Worm (Caenorhabditis elegans) whole organism, mixed stage, embryonic: Measurements from ENCODE around the gene slo-1.

ENCODE experiments used
- M03D4.4 ChIP-seq: sonication (generic microtip); optimal IDR thresholded peaks from 2 replicates; lab custom pipeline; 2017; ENCODE audit warnings: mild to moderate bottlenecking, missing genetic modification characterization, missing compliant biosample characterization
- bed-3 ChIP-seq: fragments of 200-800 bp; sonication (Bioruptor generic); optimal IDR thresholded peaks from 3 replicates; lab custom pipeline; 2018; ENCODE audit warnings: mild to moderate bottlenecking, missing genetic modification characterization, moderate library complexity, missing compliant biosample characterization
- blmp-1 ChIP-seq: fragments of 150-350 bp; optimal IDR thresholded peaks from 2 replicates; lab custom pipeline; 2014; ENCODE audit warnings: missing biosample characterization, missing genetic modification characterization
- ceh-39 ChIP-seq: fragments of 150-350 bp; optimal IDR thresholded peaks from 2 replicates; lab custom pipeline; 2014; ENCODE audit warnings: missing biosample characterization, missing genetic modification characterization
- ceh-43 ChIP-seq: fragments of 200-800 bp; sonication (Bioruptor generic); optimal IDR thresholded peaks from 2 replicates; lab custom pipeline; 2018; ENCODE audit warnings: mild to moderate bottlenecking, missing genetic modification characterization, moderate library complexity, missing compliant biosample characterization
- ceh-83 ChIP-seq: fragments of 200-800 bp; sonication (Bioruptor generic); optimal IDR thresholded peaks from 2 replicates; lab custom pipeline; 2018; ENCODE audit warnings: mild to moderate bottlenecking, missing genetic modification characterization, missing compliant biosample characterization
- ces-1 ChIP-seq: fragments of 150-350 bp; optimal IDR thresholded peaks from 2 replicates; lab custom pipeline; 2014; ENCODE audit warnings: missing biosample characterization, missing genetic modification reagents, missing genetic modification characterization
- cnd-1 ChIP-seq: fragments of 200-800 bp; sonication (Bioruptor generic); optimal IDR thresholded peaks from 2 replicates; lab custom pipeline; 2018; ENCODE audit warnings: mild to moderate bottlenecking, missing genetic modification characterization, missing compliant biosample characterization
- drap-1 ChIP-seq: fragments of 200-800 bp; sonication (Bioruptor generic); optimal IDR thresholded peaks from 3 replicates; lab custom pipeline; 2018; ENCODE audit warnings: mild to moderate bottlenecking, missing genetic modification characterization, missing compliant biosample characterization
- elt-1 ChIP-seq: sonication (generic microtip); optimal IDR thresholded peaks from 2 replicates; lab custom pipeline; 2017; ENCODE audit warnings: missing genetic modification characterization, mild to moderate bottlenecking, missing compliant biosample characterization, antibody characterized with exemption, moderate library complexity, borderline replicate concordance; ENCODE audit not compliant: insufficient read depth
- elt-3 ChIP-seq: fragments of 150-350 bp; optimal IDR thresholded peaks from 2 replicates; lab custom pipeline; 2014; ENCODE audit warnings: missing biosample characterization, missing genetic modification characterization
- flh-1 ChIP-seq: fragments of 200-800 bp; sonication (Bioruptor generic); optimal IDR thresholded peaks from 2 replicates; lab custom pipeline; 2018; ENCODE audit warnings: mild to moderate bottlenecking, missing genetic modification characterization, moderate library complexity, missing compliant biosample characterization
- ham-2 ChIP-seq: fragments of 200-800 bp; sonication (Bioruptor generic); optimal IDR thresholded peaks from 2 replicates; lab custom pipeline; 2018; ENCODE audit warnings: mild to moderate bottlenecking, missing genetic modification characterization, missing compliant biosample characterization
- hlh-1 ChIP-seq: fragments of 150-350 bp; optimal IDR thresholded peaks from 2 replicates; lab custom pipeline; 2014; ENCODE audit warnings: missing biosample characterization, missing genetic modification reagents, missing genetic modification characterization
- lin-13 ChIP-seq: fragments of 150-350 bp; optimal IDR thresholded peaks from 2 replicates; lab custom pipeline; 2014; ENCODE audit warnings: missing biosample characterization, missing genetic modification characterization
- lin-32 ChIP-seq: fragments of 200-800 bp; sonication (Bioruptor generic); optimal IDR thresholded peaks from 2 replicates; lab custom pipeline; 2018; ENCODE audit warnings: mild to moderate bottlenecking, missing genetic modification characterization, missing compliant biosample characterization
- lsy-2 ChIP-seq: fragments of 150-350 bp; optimal IDR thresholded peaks from 2 replicates; lab custom pipeline; 2014; ENCODE audit warnings: missing biosample characterization, missing genetic modification characterization
- mab-5 ChIP-seq: fragments of 150-350 bp; optimal IDR thresholded peaks from 2 replicates; lab custom pipeline; 2014; ENCODE audit warnings: missing biosample characterization, missing genetic modification characterization
- mep-1 ChIP-seq: fragments of 150-350 bp; optimal IDR thresholded peaks from 2 replicates; lab custom pipeline; 2017; ENCODE audit warnings: missing biosample characterization, missing genetic modification reagents, missing genetic modification characterization, inconsistent platforms
- nhr-12 ChIP-seq: fragments of 150-350 bp; optimal IDR thresholded peaks from 2 replicates; lab custom pipeline; 2014; ENCODE audit warnings: missing biosample characterization, missing genetic modification characterization
- nhr-237 ChIP-seq: fragments of 150-350 bp; optimal IDR thresholded peaks from 2 replicates; lab custom pipeline; 2014; ENCODE audit warnings: missing biosample characterization, missing genetic modification characterization
- nhr-28 ChIP-seq: fragments of 150-350 bp; optimal IDR thresholded peaks from 2 replicates; lab custom pipeline; 2014; ENCODE audit warnings: missing biosample characterization, missing genetic modification characterization
- nhr-76 ChIP-seq: sonication (generic microtip); optimal IDR thresholded peaks from 2 replicates; lab custom pipeline; 2017; ENCODE audit warnings: missing biosample characterization, missing genetic modification characterization
- pha-4 ChIP-seq: fragments of 150-350 bp; optimal IDR thresholded peaks from 2 replicates; lab custom pipeline; 2018; ENCODE audit warnings: missing biosample characterization, missing genetic modification reagents, missing genetic modification characterization
- sem-2 ChIP-seq: fragments of 200-800 bp; sonication (Bioruptor generic); optimal IDR thresholded peaks from 2 replicates; lab custom pipeline; 2018; ENCODE audit warnings: mild to moderate bottlenecking, missing genetic modification characterization, missing compliant biosample characterization
- snpc-4 ChIP-seq: fragments of 150-350 bp; optimal IDR thresholded peaks from 2 replicates; lab custom pipeline; 2014; ENCODE audit warnings: missing biosample characterization, missing genetic modification characterization
- sptf-1 ChIP-seq: sonication (generic microtip); optimal IDR thresholded peaks from 2 replicates; lab custom pipeline; 2017; ENCODE audit warnings: mild to moderate bottlenecking, missing genetic modification characterization, moderate library complexity, missing compliant biosample characterization
- tbx-8 ChIP-seq: fragments of 200-800 bp; sonication (Bioruptor generic); optimal IDR thresholded peaks from 2 replicates; lab custom pipeline; 2018; ENCODE audit warnings: mild to moderate bottlenecking, missing genetic modification characterization, moderate library complexity, missing compliant biosample characterization
- unc-120 ChIP-seq: sonication (generic microtip); optimal IDR thresholded peaks from 2 replicates; lab custom pipeline; 2017; ENCODE audit warnings: missing genetic modification characterization, missing compliant biosample characterization; ENCODE audit not compliant: poor library complexity, severe bottlenecking
- unc-39 ChIP-seq: fragments of 150-350 bp; optimal IDR thresholded peaks from 2 replicates; lab custom pipeline; 2014; ENCODE audit warnings: missing biosample characterization, missing genetic modification characterization
- unc-62 ChIP-seq: fragments of 150-350 bp; optimal IDR thresholded peaks from 2 replicates; lab custom pipeline; 2014; ENCODE audit warnings: missing biosample characterization, missing genetic modification reagents, missing genetic modification characterization
- zip-8 ChIP-seq: fragments of 150-350 bp; optimal IDR thresholded peaks from 2 replicates; lab custom pipeline; 2014; ENCODE audit warnings: missing biosample characterization, missing genetic modification characterization
- ztf-11 ChIP-seq: fragments of 150-350 bp; optimal IDR thresholded peaks from 2 replicates; lab custom pipeline; 2014; ENCODE audit warnings: missing biosample characterization, missing genetic modification characterization

slo-1 gene

DNA sequence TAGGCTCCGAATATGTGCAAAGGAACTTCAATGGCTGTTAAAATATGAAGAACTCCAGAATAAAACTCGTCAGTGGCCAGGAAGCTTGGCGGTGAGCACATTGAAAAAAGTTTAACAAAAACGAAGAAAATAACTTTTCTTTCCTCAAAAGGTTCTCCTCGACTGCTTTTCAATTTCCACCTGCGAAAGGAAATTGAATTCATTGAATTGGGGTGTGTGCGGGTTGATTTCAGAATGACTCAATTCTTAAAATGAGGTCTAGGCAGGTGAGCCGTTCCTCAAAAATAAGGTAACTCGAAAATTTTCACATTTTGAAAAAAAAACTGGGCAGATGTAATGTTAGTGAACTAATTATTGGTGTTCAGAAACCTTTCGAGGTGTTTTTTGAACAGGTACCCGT, 18.6 kb upstream of the slo-1 start, which contains the start of gene srh-182:
TSS of gene srh-182 (minus strand) at position 101 of the 400 bp plus-strand sequence.
- TF ChIP-seq ceh-39 (tag; lab: Kevin White, UChicago) (no peak), cnd-1 (tag; lab: Kevin White, UChicago) (no peak), snpc-4 (no peak), mep-1 (tag; lab: Kevin White, UChicago) (no peak), nhr-237 (no peak), tbx-8 (GFP tag; lab: Kevin White, UChicago) (no peak), sem-2 (no peak), M03D4.4 (tag; lab: Kevin White, UChicago) (no peak), drap-1 (GFP tag; lab: Kevin White, UChicago) (no peak), ztf-11 (no peak), lsy-2 (no peak), bed-3 (GFP tag; lab: Kevin White, UChicago) (no peak), zip-8 (no peak), flh-1 (no peak), pha-4 (no peak), nhr-76 (tag; lab: Kevin White, UChicago) (no peak), nhr-12 (no peak), unc-62 (GFP tag; lab: Kevin White, UChicago) (no peak), blmp-1 (tag; lab: Kevin White, UChicago) (no peak), sptf-1 (tag; lab: Kevin White, UChicago) (no peak)
- TF ChIP-seq, all 35 proteins: peak for 0

ce11 chrV:18474223-18474622, 17.8 kb upstream of the slo-1 start, which contains the start of gene srh-181:
srh-181 (plus strand) TSS chrV:18474523.
- no peak for TF ChIP-seq nhr-237
- TF ChIP-seq unc-120 (tag; lab: Kevin White, UChicago), result no peak
- no peak for TF ChIP-seq unc-39 (tag; lab: Kevin White, UChicago)
- no peak for TF ChIP-seq hlh-1 (tag; lab: Kevin White, UChicago)
- no peak for TF ChIP-seq snpc-4
- TF ChIP-seq ces-1 (GFP tag; lab: Kevin White, UChicago), result no peak
- TF ChIP-seq bed-3 (GFP tag; lab: Kevin White, UChicago), result no peak
- TF ChIP-seq lsy-2, result no peak
- no peak for TF ChIP-seq elt-1
- TF ChIP-seq ztf-11, result no peak
- no peak for TF ChIP-seq ceh-83 (GFP tag; lab: Kevin White, UChicago)
- no peak for TF ChIP-seq mab-5 (tag; lab: Kevin White, UChicago)
- TF ChIP-seq pha-4, result no peak
- TF ChIP-seq lin-13 (tag; lab: Kevin White, UChicago), result no peak
- TF ChIP-seq nhr-28 (tag; lab: Kevin White, UChicago), result no peak
- no peak for TF ChIP-seq ceh-39 (tag; lab: Kevin White, UChicago)
- TF ChIP-seq flh-1, result no peak
- TF ChIP-seq ham-2 (GFP tag; lab: Kevin White, UChicago), result no peak
- TF ChIP-seq elt-3, result no peak

- TF ChIP-seq ham-2 (GFP tag; lab: Kevin White, UChicago) (no peak), lin-32 (GFP tag; lab: Kevin White, UChicago) (no peak), blmp-1 (tag; lab: Kevin White, UChicago) (no peak), elt-3 (no peak), cnd-1 (tag; lab: Kevin White, UChicago) (no peak), nhr-12 (no peak)
Measured at ce11 chrV:18476090-18476489, 16.0 kb upstream of the slo-1 start, which contains the start of gene srh-179. srh-179 (plus strand) TSS chrV:18476390.

- TF ChIP-seq blmp-1 (tag; lab: Kevin White, UChicago) (no peak), bed-3 (GFP tag; lab: Kevin White, UChicago) (no peak), tbx-8 (GFP tag; lab: Kevin White, UChicago) (no peak), nhr-28 (tag; lab: Kevin White, UChicago) (no peak), zip-8 (no peak), elt-1 (no peak), lsy-2 (no peak), flh-1 (no peak), ceh-43 (no peak)
- TF ChIP-seq, all 35 proteins: peak for 0
Measured at ce11 chrV:18480231-18480630, 11.8 kb upstream of the slo-1 start, which contains the start of gene srh-178. srh-178 (minus strand) TSS chrV:18480331.

DNA sequence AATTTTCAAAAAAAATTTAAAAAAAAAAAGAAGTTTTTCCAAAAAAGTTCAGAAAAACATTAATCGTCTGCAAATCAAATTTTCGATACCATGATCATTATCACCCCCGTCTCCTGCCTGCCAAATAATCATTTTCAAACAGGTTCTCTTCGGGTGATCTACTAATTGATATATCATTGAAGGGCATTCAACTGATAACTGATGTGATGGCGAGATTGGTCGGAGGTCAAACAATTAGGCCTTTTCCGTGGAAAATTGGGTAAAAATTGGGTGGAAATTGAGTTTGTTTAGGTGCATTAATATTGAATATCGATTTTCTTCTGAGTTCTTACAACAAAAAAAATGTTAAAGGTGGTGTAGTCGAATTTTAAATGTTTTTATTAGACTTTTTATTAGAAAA, 4.9 kb upstream of the slo-1 start, which contains the start of gene Y51A2D.18:
TSS of gene Y51A2D.18 (minus strand) at position 101 of the 400 bp plus-strand sequence.
- TF ChIP-seq M03D4.4 (tag; lab: Kevin White, UChicago), result no peak
- no peak for TF ChIP-seq tbx-8 (GFP tag; lab: Kevin White, UChicago)
- TF ChIP-seq unc-62 (GFP tag; lab: Kevin White, UChicago), result no peak
- no peak for TF ChIP-seq ham-2 (GFP tag; lab: Kevin White, UChicago)
- TF ChIP-seq mep-1 (tag; lab: Kevin White, UChicago), result no peak
- TF ChIP-seq pha-4, result no peak
- TF ChIP-seq nhr-237, result no peak
